Worm (Caenorhabditis elegans): ENCODE results near the gene K10H10.4.

DNA sequence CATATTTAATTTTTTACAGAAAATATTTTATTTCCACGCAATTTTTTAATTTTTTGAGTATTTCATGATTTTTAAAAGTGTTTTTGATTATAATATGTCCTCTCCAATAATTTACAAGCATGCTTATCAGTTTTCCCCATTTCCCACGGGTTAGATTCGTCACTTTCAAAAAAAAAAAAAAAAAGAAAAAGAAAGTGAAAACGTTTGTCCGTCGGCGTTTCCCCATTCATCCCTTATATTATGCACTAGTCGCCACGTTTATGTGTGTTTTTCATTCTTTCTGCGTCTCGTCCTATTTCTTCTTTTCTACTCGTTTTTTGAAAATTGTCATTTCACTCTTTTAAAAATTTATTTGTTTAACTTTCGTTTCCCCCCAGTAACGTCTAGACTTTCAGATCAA, 10.8 kb upstream of the K10H10.4 start, which contains the start of gene vnut-1:
- no peak for TF ChIP-seq B0310.2 (tag; optimal IDR thresholded peaks at IDR 0.05)
- no peak for TF ChIP-seq ama-1 (optimal IDR thresholded peaks at IDR 0.05)

Data from whole organism, early embryonic.